Fruit fly (Drosophila melanogaster) whole organism, prepupa: ENCODE data around the gene dachs.
A peak's percentile ranks its signal among the peaks of the same experiment; 100 is the strongest.

ENCODE experiments used
- Blimp-1 ChIP-seq: fragments of 200-800 bp; sonication (Bioruptor generic); optimal IDR thresholded peaks from 3 replicates; lab custom pipeline; 2017; ENCODE audit warnings: missing biosample characterization, missing genetic modification characterization, mild to moderate bottlenecking, moderate library complexity, missing genetic modification reagents
- CG10669 ChIP-seq: fragments of 200-800 bp; sonication (Bioruptor generic); optimal IDR thresholded peaks from 3 replicates; lab custom pipeline; 2018; ENCODE audit warnings: missing biosample characterization, mild to moderate bottlenecking, missing genetic modification characterization, moderate library complexity
- CG11762 ChIP-seq: fragments of 200-800 bp; sonication (Bioruptor generic); optimal IDR thresholded peaks from 3 replicates; lab custom pipeline; 2016; ENCODE audit warnings: missing biosample characterization, missing genetic modification characterization; ENCODE audit not compliant: insufficient read depth
- CG15336 ChIP-seq: fragments of 200-800 bp; sonication (Bioruptor generic); IDR thresholded peaks from 2 replicates; pipeline ENCODE4 v1.3.6; 2022; ENCODE audit warnings: missing biosample characterization, missing genetic modification characterization
- CG31627 ChIP-seq: fragments of 200-800 bp; sonication (Bioruptor generic); optimal IDR thresholded peaks from 3 replicates; lab custom pipeline; 2016; ENCODE audit warnings: missing biosample characterization, missing genetic modification characterization
- CG6163 ChIP-seq: fragments of 200-800 bp; sonication (Bioruptor generic); IDR thresholded peaks from 3 replicates; pipeline ENCODE4 v1.3.6; 2022; ENCODE audit warnings: missing biosample characterization, missing genetic modification characterization
- CG6276 ChIP-seq: fragments of 200-800 bp; sonication (Bioruptor generic); optimal IDR thresholded peaks from 2 replicates; lab custom pipeline; 2017; ENCODE audit warnings: missing biosample characterization, mild to moderate bottlenecking, missing genetic modification characterization
- CG6808 ChIP-seq: fragments of 200-800 bp; sonication (Bioruptor generic); optimal IDR thresholded peaks from 3 replicates; lab custom pipeline; 2017; ENCODE audit warnings: missing biosample characterization, missing genetic modification characterization, mild to moderate bottlenecking, moderate library complexity, missing genetic modification reagents
- CG8319 ChIP-seq: fragments of 200-800 bp; sonication (Bioruptor generic); optimal IDR thresholded peaks from 3 replicates; lab custom pipeline; 2016; ENCODE audit warnings: missing biosample characterization, missing genetic modification characterization
- CG8632 ChIP-seq: fragments of 200-800 bp; sonication (Bioruptor generic); optimal IDR thresholded peaks from 3 replicates; lab custom pipeline; 2016; ENCODE audit warnings: missing biosample characterization, missing genetic modification characterization
- CG9139 ChIP-seq: fragments of 200-800 bp; sonication (Bioruptor generic); optimal IDR thresholded peaks from 3 replicates; lab custom pipeline; 2017; ENCODE audit warnings: missing biosample characterization, mild to moderate bottlenecking, missing genetic modification characterization
- Eip78C ChIP-seq: fragments of 200-800 bp; sonication (Bioruptor generic); peaks from one replicate; lab custom pipeline; 2016; ENCODE audit warnings: missing biosample characterization, missing genetic modification characterization
- Eip93F ChIP-seq: fragments of 200-800 bp; sonication (Bioruptor generic); optimal IDR thresholded peaks from 2 replicates; lab custom pipeline; 2016; ENCODE audit warnings: missing biosample characterization, mild to moderate bottlenecking, missing genetic modification characterization
- Ets96B ChIP-seq: fragments of 200-800 bp; optimal IDR thresholded peaks from 2 replicates; lab custom pipeline; 2019; ENCODE audit warnings: missing biosample characterization, mild to moderate bottlenecking, missing genetic modification characterization, moderate library complexity
- Gug ChIP-seq: fragments of 200-800 bp; sonication (Bioruptor generic); IDR thresholded peaks from 2 replicates; pipeline ENCODE4 v1.3.6; 2022; ENCODE audit warnings: missing biosample characterization, missing genetic modification characterization
- Hr39 ChIP-seq: fragments of 200-800 bp; sonication (Bioruptor generic); optimal IDR thresholded peaks from 2 replicates; lab custom pipeline; 2016; ENCODE audit warnings: missing biosample characterization, missing genetic modification characterization
- Met ChIP-seq: fragments of 200-800 bp; sonication (Bioruptor generic); optimal IDR thresholded peaks from 3 replicates; lab custom pipeline; 2016; ENCODE audit warnings: missing biosample characterization, missing genetic modification characterization
- Smox ChIP-seq: fragments of 200-800 bp; sonication (Bioruptor generic); optimal IDR thresholded peaks from 3 replicates; lab custom pipeline; 2016; ENCODE audit warnings: missing biosample characterization, missing genetic modification characterization
- Sox102F ChIP-seq: fragments of 200-800 bp; sonication (Bioruptor generic); optimal IDR thresholded peaks from 2 replicates; lab custom pipeline; 2016; ENCODE audit warnings: missing biosample characterization, mild to moderate bottlenecking, missing genetic modification characterization
- Sox14 ChIP-seq: fragments of 200-800 bp; sonication (Bioruptor generic); optimal IDR thresholded peaks from 3 replicates; lab custom pipeline; 2016; ENCODE audit warnings: missing biosample characterization, missing genetic modification characterization
- achi ChIP-seq: fragments of 200-800 bp; sonication (Bioruptor generic); optimal IDR thresholded peaks from 3 replicates; lab custom pipeline; 2016; ENCODE audit warnings: missing biosample characterization, missing genetic modification characterization
- acj6 ChIP-seq: fragments of 200-800 bp; sonication (Bioruptor generic); optimal IDR thresholded peaks from 3 replicates; lab custom pipeline; 2016; ENCODE audit warnings: missing biosample characterization, missing genetic modification characterization
- cyc ChIP-seq: fragments of 200-800 bp; sonication (Bioruptor generic); optimal IDR thresholded peaks from 3 replicates; lab custom pipeline; 2016; ENCODE audit warnings: missing biosample characterization, missing genetic modification characterization
- dsx ChIP-seq: fragments of 200-800 bp; optimal IDR thresholded peaks from 3 replicates; lab custom pipeline; 2019; ENCODE audit warnings: missing biosample characterization, mild to moderate bottlenecking, missing genetic modification characterization, moderate library complexity; ENCODE audit not compliant: poor library complexity, severe bottlenecking
- eg ChIP-seq: fragments of 200-800 bp; sonication (Bioruptor generic); IDR thresholded peaks from 3 replicates; pipeline ENCODE4 v1.3.6; 2022; ENCODE audit warnings: missing biosample characterization, missing genetic modification characterization
- esn ChIP-seq: fragments of 200-800 bp; sonication (Bioruptor generic); optimal IDR thresholded peaks from 2 replicates; lab custom pipeline; 2016; ENCODE audit warnings: missing biosample characterization, mild to moderate bottlenecking, missing genetic modification characterization, moderate library complexity
- fkh ChIP-seq: fragments of 200-800 bp; sonication (Bioruptor generic); optimal IDR thresholded peaks from 3 replicates; lab custom pipeline; 2017; ENCODE audit warnings: missing biosample characterization, mild to moderate bottlenecking, missing genetic modification characterization, moderate library complexity
- lz ChIP-seq: fragments of 200-800 bp; sonication (Bioruptor generic); optimal IDR thresholded peaks from 3 replicates; lab custom pipeline; 2016; ENCODE audit warnings: missing biosample characterization, missing genetic modification characterization
- net ChIP-seq: fragments of 200-800 bp; sonication (Bioruptor generic); optimal IDR thresholded peaks from 3 replicates; lab custom pipeline; 2016; ENCODE audit warnings: missing biosample characterization, missing genetic modification characterization
- ss ChIP-seq, 2 experiments: fragments of 200-800 bp; sonication (Bioruptor generic); optimal IDR thresholded peaks; 2 replicates in 1 of 2; 3 replicates in 1 of 2; lab custom pipeline; 2017 to 2018; ENCODE audit warnings: mild to moderate bottlenecking in 2 of 2, missing biosample characterization in 2 of 2, missing genetic modification characterization in 2 of 2, moderate library complexity in 1 of 2
- svp ChIP-seq: fragments of 200-800 bp; sonication (Bioruptor generic); peaks from one replicate; lab custom pipeline; 2016; ENCODE audit warnings: missing biosample characterization, missing genetic modification characterization
- vri ChIP-seq: fragments of 200-800 bp; sonication (Bioruptor generic); optimal IDR thresholded peaks from 3 replicates; lab custom pipeline; 2016; ENCODE audit warnings: missing biosample characterization, mild to moderate bottlenecking, missing genetic modification characterization

Gene dachs

DNA sequence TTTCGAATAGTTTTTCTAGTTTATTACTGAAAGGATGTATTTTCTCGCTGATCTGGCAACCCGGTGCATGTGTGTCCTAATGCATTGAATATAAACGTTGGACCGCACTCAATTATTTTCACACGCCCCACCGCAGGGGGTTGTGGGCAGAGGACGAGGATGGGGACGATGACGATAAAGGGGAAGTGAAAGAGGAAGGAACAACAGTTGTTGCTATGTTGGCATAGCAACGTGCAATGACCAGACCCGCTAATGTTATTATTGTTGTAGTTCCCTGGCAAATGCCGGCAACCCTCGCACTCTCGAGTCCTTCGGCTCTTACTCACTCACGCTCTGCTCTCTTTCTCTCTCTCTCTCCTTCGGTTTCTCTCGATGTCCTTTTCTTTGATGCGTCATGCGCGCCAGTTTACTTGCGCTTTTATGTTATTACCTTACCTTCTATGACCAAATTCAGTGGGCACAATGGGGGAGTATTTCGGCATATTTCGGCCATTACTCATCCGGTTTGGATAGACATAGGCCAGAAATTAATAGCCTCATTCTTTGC lies 41.9 kb upstream of the dachs start:
- TF ChIP-seq Eip93F = no peak
- no peak for TF ChIP-seq CG31627 (GFP tag; lab: Kevin White, UChicago)
- TF ChIP-seq CG10669 (GFP tag; lab: Kevin White, UChicago) = no peak
- no peak for TF ChIP-seq dsx (GFP tag; lab: Kevin White, UChicago)
- no peak for TF ChIP-seq Sox14

- TF ChIP-seq vri (GFP tag; lab: Kevin White, UChicago) = peak; percentile 68
- TF ChIP-seq CG8632 (GFP tag; lab: Kevin White, UChicago) = no peak
Measured at dm6 chr2L:8425212-8425611, 41.4 kb upstream of the dachs start.

- TF ChIP-seq vri (GFP tag; lab: Kevin White, UChicago) = peak; percentile 42
- TF ChIP-seq Met (GFP tag; lab: Kevin White, UChicago) = no peak
- peak; percentile 5 for TF ChIP-seq esn (GFP tag; lab: Kevin White, UChicago)
- no peak for TF ChIP-seq CG6276 (GFP tag; lab: Kevin White, UChicago)
- no peak for TF ChIP-seq acj6 (GFP tag; lab: Kevin White, UChicago)
- TF ChIP-seq CG6808 = no peak
- no peak for TF ChIP-seq CG8632 (GFP tag; lab: Kevin White, UChicago)
- no peak for TF ChIP-seq Sox102F (GFP tag; lab: Kevin White, UChicago)
- TF ChIP-seq svp (GFP tag; lab: Kevin White, UChicago) = peak; percentile 85
- TF ChIP-seq Eip93F = peak; percentile 72
- 0 out of 2 replicates have a peak, but pooled peaks have one; percentile 9 for TF ChIP-seq CG15336 (GFP tag; lab: Robert Waterston, UW)
- no peak for TF ChIP-seq CG6163 (GFP tag; lab: Robert Waterston, UW)
- no peak for TF ChIP-seq Hr39
- TF ChIP-seq CG31627 (GFP tag; lab: Kevin White, UChicago) = no peak
- TF ChIP-seq fkh (GFP tag; lab: Kevin White, UChicago) = no peak
- peak; percentile 57 for TF ChIP-seq Eip78C (GFP tag; lab: Kevin White, UChicago)
- TF ChIP-seq Ets96B (tag; lab: Kevin White, UChicago) = no peak
Measured at dm6 chr2L:8425962-8426759, 40.5 kb upstream of the dachs start.

- peak; percentile 74 for TF ChIP-seq svp (GFP tag; lab: Kevin White, UChicago)
- no peak for TF ChIP-seq CG6276 (GFP tag; lab: Kevin White, UChicago)
Measured at dm6 chr2L:8426801-8427200, 39.8 kb upstream of the dachs start.

dm6 chr2L:8432130-8432529 lies 34.5 kb upstream of the dachs start:
- TF ChIP-seq CG8319 (no peak), acj6 (GFP tag; lab: Kevin White, UChicago) (no peak), lz (GFP tag; lab: Kevin White, UChicago) (no peak), Gug (GFP tag; lab: Robert Waterston, UW) (no peak), CG11762 (GFP tag; lab: Kevin White, UChicago) (no peak), Blimp-1 (GFP tag; lab: Kevin White, UChicago) (no peak), CG9139 (no peak), net (no peak)

- no peak for TF ChIP-seq cyc (GFP tag; lab: Kevin White, UChicago)
- TF ChIP-seq Ets96B (tag; lab: Kevin White, UChicago) = no peak
- no peak for TF ChIP-seq eg (GFP tag; lab: Robert Waterston, UW)
- TF ChIP-seq achi = no peak
- no peak for TF ChIP-seq CG8632 (GFP tag; lab: Kevin White, UChicago)
- no peak for TF ChIP-seq CG9139
- no peak for TF ChIP-seq ss (GFP tag; optimal IDR thresholded peaks at IDR 0.05; lab: Kevin White, UChicago)
- no peak for TF ChIP-seq Met (GFP tag; lab: Kevin White, UChicago)
- TF ChIP-seq svp (GFP tag; lab: Kevin White, UChicago) = no peak
- no peak for TF ChIP-seq Blimp-1 (GFP tag; lab: Kevin White, UChicago)
- TF ChIP-seq CG8319 = no peak
- TF ChIP-seq Smox = no peak
- TF ChIP-seq CG6808 = no peak
Measured at dm6 chr2L:8433512-8433911, 33.1 kb upstream of the dachs start, which contains the start of gene grk. Gene grk (minus strand): TSS chr2L:8433598.
